6 fruit fly cellular contexts compared by ENCODE assay signal in genomic region chr3R:24259278-24260040, dm6.
A peak's percentile ranks its signal among the peaks of the same experiment; 100 is the strongest.
TF ChIP-seq lines count a peak whose summit lies in the region.

No protein-coding gene starts in this region.

- TF ChIP-seq CTCF in whole organism, embryonic (GFP tag; optimal IDR thresholded peaks at IDR 0.05; lab: Kevin White, UChicago), result no peak

TF ChIP-seq in whole organism, 6 proteins besides CTCF, POLR2A, EP300 and RAD21:
- no peak for TF ChIP-seq CG8478 (optimal IDR thresholded peaks at IDR 0.05; lab: Kevin White, UChicago)
- no peak for TF ChIP-seq EcR (GFP tag; optimal IDR thresholded peaks at IDR 0.05; lab: Kevin White, UChicago)
- no peak for TF ChIP-seq pan (optimal IDR thresholded peaks at IDR 0.05; lab: Kevin White, UChicago)
- TF ChIP-seq psq (optimal IDR thresholded peaks at IDR 0.05; lab: Kevin White, UChicago), result no peak
- peak; percentile 81 for TF ChIP-seq Dll (optimal IDR thresholded peaks at IDR 0.05; lab: Kevin White, UChicago)
- TF ChIP-seq usp (GFP tag; optimal IDR thresholded peaks at IDR 0.05; lab: Kevin White, UChicago), result no peak

TF ChIP-seq in whole organism, adult, 20 proteins besides CTCF, POLR2A, EP300 and RAD21 (continues in another document):
- TF ChIP-seq toe (GFP tag; optimal IDR thresholded peaks at IDR 0.05; lab: Kevin White, UChicago), result peak; percentile 83
- TF ChIP-seq Clk (GFP tag; optimal IDR thresholded peaks at IDR 0.05; lab: Kevin White, UChicago), result peak; percentile 94
- TF ChIP-seq bab1 (GFP tag; optimal IDR thresholded peaks at IDR 0.05; lab: Kevin White, UChicago), result peak; percentile 94
- peak; percentile 91 for TF ChIP-seq CG5204 (GFP tag; optimal IDR thresholded peaks at IDR 0.05; lab: Kevin White, UChicago)
- TF ChIP-seq kay (GFP tag; lab: Kevin White, UChicago; ENCODE audit: borderline replicate concordance), result peak; percentile 84
- peak; percentile 74 for TF ChIP-seq tj (GFP tag; optimal IDR thresholded peaks at IDR 0.05; lab: Kevin White, UChicago)
- peak; percentile 97 for TF ChIP-seq CG7101 (tag; optimal IDR thresholded peaks at IDR 0.05; lab: Kevin White, UChicago)
- peak; percentile 62 for TF ChIP-seq CG1620 (GFP tag; optimal IDR thresholded peaks at IDR 0.05; lab: Kevin White, UChicago)
- peak; percentile 89 for TF ChIP-seq CG11617 (GFP tag; optimal IDR thresholded peaks at IDR 0.05; lab: Kevin White, UChicago)
- TF ChIP-seq CG12768 (GFP tag; optimal IDR thresholded peaks at IDR 0.05; lab: Kevin White, UChicago), result peak; percentile 95
- TF ChIP-seq Crg-1 (GFP tag; optimal IDR thresholded peaks at IDR 0.05; lab: Kevin White, UChicago), result peak; percentile 80
- peak; percentile 91 for TF ChIP-seq Hr96 (GFP tag; optimal IDR thresholded peaks at IDR 0.05; lab: Kevin White, UChicago)
- peak; percentile 53 for TF ChIP-seq ovo (GFP tag; optimal IDR thresholded peaks at IDR 0.05; lab: Kevin White, UChicago)
- peak; percentile 69 for TF ChIP-seq Mnt (GFP tag; optimal IDR thresholded peaks at IDR 0.05; lab: Kevin White, UChicago)
- no peak for TF ChIP-seq cnc (optimal IDR thresholded peaks at IDR 0.05; lab: Kevin White, UChicago)
- TF ChIP-seq CG33017 (tag; optimal IDR thresholded peaks at IDR 0.05; lab: Kevin White, UChicago), result peak; percentile 97
- peak; percentile 93 for TF ChIP-seq CG14711 (tag; optimal IDR thresholded peaks at IDR 0.05; lab: Kevin White, UChicago)

TF ChIP-seq in whole organism, embryonic, 481 proteins besides CTCF, POLR2A, EP300 and RAD21 (continues in another document):
- TF ChIP-seq Dll (GFP tag; IDR thresholded peaks at IDR 0.05; lab: Robert Waterston, UW; ENCODE audit: partially characterized antibody), result peak; percentile 29; the same call in 1 of the 4 replicates
- peak; percentile 95 for TF ChIP-seq zfh2 (GFP tag; optimal IDR thresholded peaks at IDR 0.05; lab: Kevin White, UChicago)
- TF ChIP-seq CG2129 (GFP tag; IDR thresholded peaks at IDR 0.05; lab: Robert Waterston, UW; ENCODE audit: partially characterized antibody), result no peak
- peak; percentile 85 for TF ChIP-seq Vsx1 (GFP tag; optimal IDR thresholded peaks at IDR 0.05; lab: Kevin White, UChicago)
- TF ChIP-seq CG8281 (tag; optimal IDR thresholded peaks at IDR 0.05; lab: Kevin White, UChicago), result peak; percentile 99
- peak; percentile 81 for TF ChIP-seq CG13296 (GFP tag; optimal IDR thresholded peaks at IDR 0.05; lab: Kevin White, UChicago)
- peak; percentile 82 for TF ChIP-seq esg (GFP tag; conservative IDR thresholded peaks at IDR 0.05; lab: Robert Waterston, UW)
- TF ChIP-seq CG13287 (GFP tag; IDR thresholded peaks at IDR 0.05; lab: Robert Waterston, UW; ENCODE audit: partially characterized antibody), result 0 out of 2 replicates have a peak, but pooled peaks have one; percentile 13
- TF ChIP-seq br (optimal IDR thresholded peaks at IDR 0.05; lab: Kevin White, UChicago), result no peak
- TF ChIP-seq CG6654 (GFP tag; optimal IDR thresholded peaks at IDR 0.05; lab: Kevin White, UChicago), result peak; percentile 80
- TF ChIP-seq usp (GFP tag; optimal IDR thresholded peaks at IDR 0.05; lab: Kevin White, UChicago), result no peak
- TF ChIP-seq CG5245 (GFP tag; optimal IDR thresholded peaks at IDR 0.05; lab: Kevin White, UChicago), result peak; percentile 82
- peak in 1 of 2 experiments; percentile 73 for TF ChIP-seq Hr78 (GFP tag; optimal IDR thresholded peaks at IDR 0.05; lab: Kevin White, UChicago)
- TF ChIP-seq klu (GFP tag; IDR thresholded peaks at IDR 0.05; lab: Robert Waterston, UW), result peak; percentile 77
- TF ChIP-seq ac (GFP tag; optimal IDR thresholded peaks at IDR 0.05; lab: Kevin White, UChicago), result peak; percentile 78
- TF ChIP-seq Stat92E (GFP tag; optimal IDR thresholded peaks at IDR 0.05; lab: Kevin White, UChicago), result no peak

TF ChIP-seq in whole organism, prepupa, 60 proteins besides CTCF, POLR2A, EP300 and RAD21 (continues in another document):
- TF ChIP-seq pdm3 (GFP tag; optimal IDR thresholded peaks at IDR 0.05; lab: Kevin White, UChicago), result peak; percentile 96
- peak; percentile 95 for TF ChIP-seq Hr39 (GFP tag; optimal IDR thresholded peaks at IDR 0.05; lab: Kevin White, UChicago)
- peak; percentile 95 for TF ChIP-seq CG10631 (GFP tag; optimal IDR thresholded peaks at IDR 0.05; lab: Kevin White, UChicago)
- peak; percentile 92 for TF ChIP-seq Smox (GFP tag; optimal IDR thresholded peaks at IDR 0.05; lab: Kevin White, UChicago)
- TF ChIP-seq acj6 (GFP tag; optimal IDR thresholded peaks at IDR 0.05; lab: Kevin White, UChicago), result peak; percentile 96
- peak; percentile 90 for TF ChIP-seq CG9139 (GFP tag; optimal IDR thresholded peaks at IDR 0.05; lab: Kevin White, UChicago)
- peak; percentile 98 for TF ChIP-seq Eip78C (GFP tag; lab: Kevin White, UChicago)
- peak; percentile 94 for TF ChIP-seq Met (GFP tag; optimal IDR thresholded peaks at IDR 0.05; lab: Kevin White, UChicago)
- TF ChIP-seq CG11902 (GFP tag; optimal IDR thresholded peaks at IDR 0.05; lab: Kevin White, UChicago), result peak; percentile 94
- TF ChIP-seq CG15336 (GFP tag; IDR thresholded peaks at IDR 0.05; lab: Robert Waterston, UW), result peak; percentile 87
- TF ChIP-seq CG34406 (GFP tag; optimal IDR thresholded peaks at IDR 0.05; lab: Kevin White, UChicago), result peak; percentile 93
- peak; percentile 97 for TF ChIP-seq fd59A (GFP tag; optimal IDR thresholded peaks at IDR 0.05; lab: Kevin White, UChicago)
- TF ChIP-seq lz (GFP tag; optimal IDR thresholded peaks at IDR 0.05; lab: Kevin White, UChicago), result peak; percentile 93
- TF ChIP-seq Hr38 (GFP tag; optimal IDR thresholded peaks at IDR 0.05; lab: Kevin White, UChicago), result no peak
- peak; percentile 88 for TF ChIP-seq vri (GFP tag; optimal IDR thresholded peaks at IDR 0.05; lab: Kevin White, UChicago)
- TF ChIP-seq CG8119 (GFP tag; IDR thresholded peaks at IDR 0.05; lab: Robert Waterston, UW), result peak; percentile 88
- peak; percentile 93 for TF ChIP-seq cyc (GFP tag; optimal IDR thresholded peaks at IDR 0.05; lab: Kevin White, UChicago)
- TF ChIP-seq Gug (GFP tag; IDR thresholded peaks at IDR 0.05; lab: Robert Waterston, UW), result peak; percentile 90
- TF ChIP-seq eg (GFP tag; IDR thresholded peaks at IDR 0.05; lab: Robert Waterston, UW), result peak; percentile 92

TF ChIP-seq in whole organism, pupa, 21 proteins besides CTCF, POLR2A, EP300 and RAD21 (continues in another document):
- peak; percentile 80 for TF ChIP-seq CG32121 (GFP tag; IDR thresholded peaks at IDR 0.05; lab: Robert Waterston, UW)
- peak; percentile 96 for TF ChIP-seq CG4496 (GFP tag; IDR thresholded peaks at IDR 0.05; lab: Robert Waterston, UW)
- TF ChIP-seq CG8159 (tag; optimal IDR thresholded peaks at IDR 0.05; lab: Kevin White, UChicago), result peak; percentile 97
- TF ChIP-seq Pif1A (GFP tag; optimal IDR thresholded peaks at IDR 0.05; lab: Kevin White, UChicago), result peak; percentile 95
- peak; percentile 89 for TF ChIP-seq CG8301 (tag; optimal IDR thresholded peaks at IDR 0.05; lab: Kevin White, UChicago)
- peak; percentile 93 for TF ChIP-seq Pif1B (GFP tag; optimal IDR thresholded peaks at IDR 0.05; lab: Kevin White, UChicago)
- TF ChIP-seq CG12605 (GFP tag; IDR thresholded peaks at IDR 0.05; lab: Robert Waterston, UW), result peak; percentile 88
- TF ChIP-seq CG9948 (tag; optimal IDR thresholded peaks at IDR 0.05; lab: Kevin White, UChicago), result peak; percentile 96
- peak; percentile 63; the same call in 1 of the 2 replicates for TF ChIP-seq rn (GFP tag; IDR thresholded peaks at IDR 0.05; lab: Robert Waterston, UW)
- peak; percentile 96 for TF ChIP-seq CG17806 (tag; optimal IDR thresholded peaks at IDR 0.05; lab: Kevin White, UChicago)
- peak; percentile 92 for TF ChIP-seq CG13204 (GFP tag; optimal IDR thresholded peaks at IDR 0.05; lab: Kevin White, UChicago)
- peak; percentile 75 for TF ChIP-seq EcR (GFP tag; optimal IDR thresholded peaks at IDR 0.05; lab: Kevin White, UChicago)
- TF ChIP-seq CG34367 (tag; optimal IDR thresholded peaks at IDR 0.05; lab: Kevin White, UChicago), result peak; percentile 97
- TF ChIP-seq gl (tag; optimal IDR thresholded peaks at IDR 0.05; lab: Kevin White, UChicago), result peak; percentile 96
- peak; percentile 71 for TF ChIP-seq CG10348 (GFP tag; IDR thresholded peaks at IDR 0.05; lab: Robert Waterston, UW)
- TF ChIP-seq Snoo (tag; optimal IDR thresholded peaks at IDR 0.05; lab: Kevin White, UChicago), result peak; percentile 93
- TF ChIP-seq CG15710 (tag; optimal IDR thresholded peaks at IDR 0.05; lab: Kevin White, UChicago), result peak; percentile 98
- TF ChIP-seq Ets98B (GFP tag; IDR thresholded peaks at IDR 0.05; lab: Robert Waterston, UW), result peak; percentile 88
- TF ChIP-seq D1 (tag; optimal IDR thresholded peaks at IDR 0.05; lab: Kevin White, UChicago), result no peak

TF ChIP-seq in whole organism, wandering third instar larva, 38 proteins besides CTCF, POLR2A, EP300 and RAD21 (continues in another document):
- peak; percentile 97 for TF ChIP-seq ey (GFP tag; optimal IDR thresholded peaks at IDR 0.05; lab: Kevin White, UChicago)
- no peak for TF ChIP-seq jim (GFP tag; optimal IDR thresholded peaks at IDR 0.05; lab: Kevin White, UChicago)
- TF ChIP-seq Mio (GFP tag; optimal IDR thresholded peaks at IDR 0.05; lab: Kevin White, UChicago), result peak; percentile 81
- TF ChIP-seq dmrt93B (GFP tag; optimal IDR thresholded peaks at IDR 0.05; lab: Kevin White, UChicago), result no peak
- TF ChIP-seq usp (GFP tag; optimal IDR thresholded peaks at IDR 0.05; lab: Kevin White, UChicago), result no peak
- TF ChIP-seq sv (GFP tag; optimal IDR thresholded peaks at IDR 0.05; lab: Kevin White, UChicago), result peak; percentile 82
- TF ChIP-seq CG9705 (GFP tag; optimal IDR thresholded peaks at IDR 0.05; lab: Kevin White, UChicago), result peak; percentile 5
- TF ChIP-seq Vsx2 (GFP tag; optimal IDR thresholded peaks at IDR 0.05; lab: Kevin White, UChicago; ENCODE audit: partially characterized antibody), result peak; percentile 52
- peak; percentile 43 for TF ChIP-seq dsf (GFP tag; optimal IDR thresholded peaks at IDR 0.05; lab: Kevin White, UChicago; ENCODE audit: borderline replicate concordance)
- no peak for TF ChIP-seq Hr78 (GFP tag; optimal IDR thresholded peaks at IDR 0.05; lab: Kevin White, UChicago)
- peak; percentile 85 for TF ChIP-seq CrebA (GFP tag; optimal IDR thresholded peaks at IDR 0.05; lab: Kevin White, UChicago; ENCODE audit: borderline replicate concordance)
- TF ChIP-seq Dif (GFP tag; optimal IDR thresholded peaks at IDR 0.05; lab: Kevin White, UChicago; ENCODE audit: partially characterized antibody), result peak; percentile 96
- peak; percentile 96 for TF ChIP-seq OdsH (GFP tag; optimal IDR thresholded peaks at IDR 0.05; lab: Kevin White, UChicago)
- TF ChIP-seq Jra (GFP tag; optimal IDR thresholded peaks at IDR 0.05; lab: Kevin White, UChicago), result peak; percentile 64
- peak; percentile 96 for TF ChIP-seq fru (GFP tag; optimal IDR thresholded peaks at IDR 0.05; lab: Kevin White, UChicago)
- TF ChIP-seq tai (GFP tag; optimal IDR thresholded peaks at IDR 0.05; lab: Kevin White, UChicago), result no peak
- TF ChIP-seq rgr (GFP tag; optimal IDR thresholded peaks at IDR 0.05; lab: Kevin White, UChicago), result peak; percentile 98
- TF ChIP-seq br (GFP tag; optimal IDR thresholded peaks at IDR 0.05; lab: Kevin White, UChicago), result peak; percentile 95
- peak; percentile 83 for TF ChIP-seq Rel (GFP tag; optimal IDR thresholded peaks at IDR 0.05; lab: Kevin White, UChicago)
- TF ChIP-seq Rel (tag; optimal IDR thresholded peaks at IDR 0.05; lab: Kevin White, UChicago), result peak; percentile 58
- TF ChIP-seq N (GFP tag; optimal IDR thresholded peaks at IDR 0.05; lab: Kevin White, UChicago), result no peak
- no peak for TF ChIP-seq pan (optimal IDR thresholded peaks at IDR 0.05; lab: Kevin White, UChicago)
